Worm (Caenorhabditis elegans) whole organism, L2 larva: ENCODE results near the gene nhr-1.

Source experiments
- ZK546.5 ChIP-seq: sonication (generic microtip); optimal IDR thresholded peaks from 2 replicates; lab custom pipeline; 2017; ENCODE audit warnings: missing biosample characterization, missing genetic modification characterization
- ceh-82 ChIP-seq: fragments of 150-350 bp; optimal IDR thresholded peaks from 2 replicates; lab custom pipeline; 2014; ENCODE audit warnings: missing biosample characterization, missing genetic modification characterization
- lin-11 ChIP-seq: fragments of 150-350 bp; sonication (generic microtip); optimal IDR thresholded peaks from 2 replicates; lab custom pipeline; 2014; ENCODE audit warnings: missing biosample characterization, missing genetic modification characterization, inconsistent platforms, mixed read lengths
- lin-13 ChIP-seq: fragments of 150-350 bp; optimal IDR thresholded peaks from 2 replicates; lab custom pipeline; 2014; ENCODE audit warnings: missing biosample characterization, missing genetic modification reagents, missing genetic modification characterization
- lin-39 ChIP-seq: fragments of 150-350 bp; optimal IDR thresholded peaks from 2 replicates; lab custom pipeline; 2014; ENCODE audit warnings: missing biosample characterization, missing genetic modification reagents, missing genetic modification characterization
- nhr-129 ChIP-seq: fragments of 150-350 bp; optimal IDR thresholded peaks from 2 replicates; lab custom pipeline; 2014; ENCODE audit warnings: missing biosample characterization, missing genetic modification characterization
- nhr-6 ChIP-seq: fragments of 150-350 bp; optimal IDR thresholded peaks from 2 replicates; lab custom pipeline; 2014; ENCODE audit warnings: missing biosample characterization, missing genetic modification characterization
- snpc-4 ChIP-seq: fragments of 150-350 bp; optimal IDR thresholded peaks from 2 replicates; lab custom pipeline; 2014; ENCODE audit warnings: missing biosample characterization, missing genetic modification characterization
- unc-62 ChIP-seq: fragments of 150-350 bp; optimal IDR thresholded peaks from 2 replicates; lab custom pipeline; 2014; ENCODE audit warnings: missing biosample characterization, missing genetic modification reagents, missing genetic modification characterization
- ztf-11 ChIP-seq: sonication (generic microtip); optimal IDR thresholded peaks from 2 replicates; lab custom pipeline; 2017; ENCODE audit warnings: missing biosample characterization, missing genetic modification characterization

- no peak for TF ChIP-seq unc-62 (GFP tag; lab: Kevin White, UChicago)
- no peak for TF ChIP-seq ceh-82 (tag; lab: Kevin White, UChicago)
- no peak for TF ChIP-seq ZK546.5 (tag; lab: Kevin White, UChicago)
- no peak for TF ChIP-seq lin-39 (tag; lab: Kevin White, UChicago)
- no peak for TF ChIP-seq nhr-6 (tag; lab: Kevin White, UChicago)
- TF ChIP-seq lin-11 (tag; lab: Kevin White, UChicago) = no peak
- TF ChIP-seq ztf-11 = no peak
- TF ChIP-seq nhr-129 = no peak
- no peak for TF ChIP-seq lin-13 (GFP tag; lab: Kevin White, UChicago)
- no peak for TF ChIP-seq snpc-4 (tag; lab: Kevin White, UChicago)
Measured at ce11 chrX:17563411-17563810, 49.5 kb downstream of the nhr-1 start, which contains the start of gene F31A3.5.
